Worm (Caenorhabditis elegans) whole organism, early embryonic: ENCODE data around the gene cul-3.

Experiments used
- aly-1 ChIP-seq: sonication (generic microtip); optimal IDR thresholded peaks from 2 replicates; lab custom pipeline; 2016; ENCODE audit warnings: missing genetic modification characterization, missing compliant biosample characterization
- ama-1 ChIP-seq: fragments of 150-350 bp; optimal IDR thresholded peaks from 2 replicates; lab custom pipeline; 2014
- ceh-13 ChIP-seq: fragments of 200-800 bp; sonication (Bioruptor generic); optimal IDR thresholded peaks from 2 replicates; lab custom pipeline; 2018; ENCODE audit warnings: mild to moderate bottlenecking, missing genetic modification characterization, missing compliant biosample characterization

ce11 chrV:206814-207213 is 29.6 kb downstream of the cul-3 start:
- no peak for TF ChIP-seq ceh-13 (GFP tag; lab: Kevin White, UChicago)
- TF ChIP-seq ama-1 = no peak
- no peak for TF ChIP-seq aly-1
